Fruit fly (Drosophila melanogaster) whole organism, embryonic: Measurements from ENCODE around the gene alphaKap4.

Experiments used
- Abd-B ChIP-seq: fragments of 200-800 bp; sonication (Bioruptor generic); optimal IDR thresholded peaks from 2 replicates; lab custom pipeline; 2018; ENCODE audit warnings: missing biosample characterization, mild to moderate bottlenecking, missing genetic modification characterization, moderate library complexity
- Ada2b ChIP-seq: fragments of 200-800 bp; sonication (Bioruptor generic); IDR thresholded peaks from 2 replicates; pipeline ENCODE4 v1.3.6; 2022; ENCODE audit warnings: missing biosample characterization, missing genetic modification characterization
- Atf6 ChIP-seq: fragments of 200-800 bp; sonication (Bioruptor generic); IDR thresholded peaks from 2 replicates; pipeline ENCODE4 v1.3.6; 2022; ENCODE audit warnings: missing biosample characterization, missing genetic modification characterization
- CG10366 ChIP-seq: fragments of 200-800 bp; sonication (Bioruptor generic); IDR thresholded peaks from 2 replicates; pipeline ENCODE4 v1.3.6; 2022; ENCODE audit warnings: missing biosample characterization, missing genetic modification characterization
- CG12071 ChIP-seq: fragments of 200-800 bp; sonication (Bioruptor generic); optimal IDR thresholded peaks from 3 replicates; lab custom pipeline; 2018; ENCODE audit warnings: missing biosample characterization, mild to moderate bottlenecking, missing genetic modification characterization
- CG12219 ChIP-seq: fragments of 200-800 bp; sonication (Bioruptor generic); optimal IDR thresholded peaks from 3 replicates; lab custom pipeline; 2018; ENCODE audit warnings: missing biosample characterization, mild to moderate bottlenecking, missing genetic modification characterization
- CG1233 ChIP-seq: fragments of 200-800 bp; sonication (Bioruptor generic); optimal IDR thresholded peaks from 4 replicates; lab custom pipeline; 2018; ENCODE audit warnings: missing biosample characterization, mild to moderate bottlenecking, missing genetic modification characterization
- CG13775 ChIP-seq: fragments of 200-800 bp; sonication (Bioruptor generic); optimal IDR thresholded peaks from 3 replicates; lab custom pipeline; 2017; ENCODE audit warnings: missing biosample characterization, mild to moderate bottlenecking, missing genetic modification characterization
- CG15696 ChIP-seq: fragments of 200-800 bp; sonication (Bioruptor generic); optimal IDR thresholded peaks from 2 replicates; lab custom pipeline; 2019; ENCODE audit warnings: missing biosample characterization, mild to moderate bottlenecking, missing genetic modification characterization, moderate library complexity
- CG1647 ChIP-seq: fragments of 200-800 bp; sonication (Bioruptor generic); optimal IDR thresholded peaks from 3 replicates; lab custom pipeline; 2016; ENCODE audit warnings: missing biosample characterization, missing genetic modification characterization
- CG17359 ChIP-seq: fragments of 200-800 bp; sonication (Bioruptor generic); optimal IDR thresholded peaks from 3 replicates; lab custom pipeline; 2018; ENCODE audit warnings: missing biosample characterization, mild to moderate bottlenecking, missing genetic modification characterization, moderate library complexity
- CG17802 ChIP-seq: fragments of 200-800 bp; sonication (Bioruptor generic); optimal IDR thresholded peaks from 2 replicates; lab custom pipeline; 2018; ENCODE audit warnings: missing biosample characterization, mild to moderate bottlenecking, missing genetic modification characterization, moderate library complexity
- CG3407 ChIP-seq: fragments of 200-800 bp; sonication (Bioruptor generic); optimal IDR thresholded peaks from 2 replicates; lab custom pipeline; 2018; ENCODE audit warnings: missing biosample characterization, mild to moderate bottlenecking, missing genetic modification characterization
- CG43689 ChIP-seq: fragments of 200-800 bp; sonication (Bioruptor generic); IDR thresholded peaks from 2 replicates; pipeline ENCODE4 v1.3.6; 2022; ENCODE audit warnings: missing biosample characterization, missing genetic modification characterization
- CG4854 ChIP-seq: fragments of 200-800 bp; sonication (Bioruptor generic); optimal IDR thresholded peaks from 2 replicates; lab custom pipeline; 2016; ENCODE audit warnings: missing biosample characterization, missing genetic modification characterization, inconsistent platforms
- CG5245 ChIP-seq: fragments of 200-800 bp; sonication (Bioruptor generic); optimal IDR thresholded peaks from 3 replicates; lab custom pipeline; 2016; ENCODE audit warnings: missing biosample characterization, missing genetic modification characterization
- CG7357 ChIP-seq: fragments of 200-800 bp; sonication (Bioruptor generic); IDR thresholded peaks from 3 replicates; pipeline ENCODE4 v1.3.6; 2022; ENCODE audit warnings: missing biosample characterization, missing genetic modification characterization
- CG7928 ChIP-seq: fragments of 200-800 bp; sonication (Bioruptor generic); optimal IDR thresholded peaks from 2 replicates; lab custom pipeline; 2017; ENCODE audit warnings: missing biosample characterization, mild to moderate bottlenecking, missing genetic modification characterization
- CG8944 ChIP-seq: fragments of 200-800 bp; sonication (Bioruptor generic); optimal IDR thresholded peaks from 3 replicates; lab custom pipeline; 2016; ENCODE audit warnings: missing biosample characterization, missing genetic modification characterization
- CG9727 ChIP-seq: fragments of 200-800 bp; sonication (Bioruptor generic); optimal IDR thresholded peaks from 3 replicates; lab custom pipeline; 2017; ENCODE audit warnings: missing biosample characterization, mild to moderate bottlenecking, missing genetic modification characterization
- CkIIα-i1 ChIP-seq: fragments of 200-800 bp; sonication (Bioruptor generic); IDR thresholded peaks from 2 replicates; pipeline ENCODE4 v1.3.6; 2022; ENCODE audit warnings: missing biosample characterization, missing genetic modification characterization
- Dip3 ChIP-seq: fragments of 200-800 bp; sonication (Bioruptor generic); optimal IDR thresholded peaks from 3 replicates; lab custom pipeline; 2016; ENCODE audit warnings: missing biosample characterization, missing genetic modification characterization
- Doc2 ChIP-seq: fragments of 200-800 bp; sonication (Bioruptor generic); IDR thresholded peaks from 2 replicates; pipeline ENCODE4 v1.3.6; 2022; ENCODE audit warnings: missing biosample characterization, missing genetic modification characterization
- Fer1 ChIP-seq: fragments of 200-800 bp; sonication (Bioruptor generic); optimal IDR thresholded peaks from 2 replicates; lab custom pipeline; 2017; ENCODE audit warnings: missing biosample characterization, mild to moderate bottlenecking, missing genetic modification characterization
- HmgD ChIP-seq: fragments of 200-800 bp; sonication (Bioruptor generic); optimal IDR thresholded peaks from 3 replicates; lab custom pipeline; 2016; ENCODE audit warnings: missing biosample characterization, missing genetic modification characterization
- Hmx ChIP-seq: fragments of 200-800 bp; sonication (Bioruptor generic); optimal IDR thresholded peaks from 2 replicates; lab custom pipeline; 2016; ENCODE audit warnings: missing biosample characterization, missing genetic modification characterization
- Sin3A ChIP-seq: fragments of >200 bp; optimal IDR thresholded peaks from 2 replicates; lab custom pipeline; 2018
- Spps ChIP-seq: fragments of 200-800 bp; sonication (Bioruptor generic); optimal IDR thresholded peaks from 2 replicates; lab custom pipeline; 2018; ENCODE audit warnings: missing biosample characterization, mild to moderate bottlenecking, missing genetic modification characterization
- YL-1 ChIP-seq: fragments of 200-800 bp; sonication (Bioruptor generic); optimal IDR thresholded peaks from 3 replicates; lab custom pipeline; 2017; ENCODE audit warnings: missing biosample characterization, mild to moderate bottlenecking, missing genetic modification characterization
- amos ChIP-seq: fragments of 200-800 bp; sonication (Bioruptor generic); IDR thresholded peaks from 2 replicates; pipeline ENCODE4 v1.3.6; 2022; ENCODE audit warnings: missing biosample characterization, missing genetic modification characterization; ENCODE audit not compliant: partially characterized antibody
- btn ChIP-seq: fragments of 200-800 bp; sonication (Bioruptor generic); optimal IDR thresholded peaks from 2 replicates; lab custom pipeline; 2016; ENCODE audit warnings: missing biosample characterization, missing genetic modification characterization
- cg ChIP-seq: fragments of 200-800 bp; sonication (Bioruptor generic); optimal IDR thresholded peaks from 3 replicates; lab custom pipeline; 2019; ENCODE audit warnings: missing biosample characterization, mild to moderate bottlenecking, missing genetic modification characterization, moderate library complexity
- corto ChIP-seq: fragments of 200-800 bp; sonication (Bioruptor generic); optimal IDR thresholded peaks from 2 replicates; lab custom pipeline; 2016; ENCODE audit warnings: missing biosample characterization, mild to moderate bottlenecking, missing genetic modification characterization, moderate library complexity
- dan ChIP-seq: fragments of 200-800 bp; sonication (Bioruptor generic); IDR thresholded peaks from 2 replicates; pipeline ENCODE4 v1.3.6; 2022; ENCODE audit warnings: missing biosample characterization, missing genetic modification characterization
- dmrt11E ChIP-seq: fragments of 200-800 bp; sonication (Bioruptor generic); optimal IDR thresholded peaks from 3 replicates; lab custom pipeline; 2018; ENCODE audit warnings: missing biosample characterization, mild to moderate bottlenecking, missing genetic modification characterization, moderate library complexity
- fd102C ChIP-seq: fragments of 200-800 bp; sonication (Bioruptor generic); optimal IDR thresholded peaks from 2 replicates; lab custom pipeline; 2018; ENCODE audit warnings: missing biosample characterization, mild to moderate bottlenecking, missing genetic modification characterization, moderate library complexity
- gcm ChIP-seq: fragments of 200-800 bp; sonication (Bioruptor generic); optimal IDR thresholded peaks from 2 replicates; lab custom pipeline; 2019; ENCODE audit warnings: missing biosample characterization, mild to moderate bottlenecking, missing genetic modification characterization, moderate library complexity
- gsb ChIP-seq: fragments of 200-800 bp; sonication (Bioruptor generic); IDR thresholded peaks from 2 replicates; pipeline ENCODE4 v1.3.6; 2022; ENCODE audit warnings: missing biosample characterization, missing genetic modification characterization
- gsb-n ChIP-seq: fragments of 200-800 bp; sonication (Bioruptor generic); optimal IDR thresholded peaks from 3 replicates; lab custom pipeline; 2018; ENCODE audit warnings: missing biosample characterization, mild to moderate bottlenecking, missing genetic modification characterization
- knrl ChIP-seq: fragments of 200-800 bp; sonication (Bioruptor generic); IDR thresholded peaks from 3 replicates; pipeline ENCODE4 v1.3.6; 2022; ENCODE audit warnings: missing biosample characterization, missing genetic modification characterization; ENCODE audit not compliant: partially characterized antibody
- maf-S ChIP-seq: fragments of 200-800 bp; sonication (Bioruptor generic); optimal IDR thresholded peaks from 2 replicates; lab custom pipeline; 2016; ENCODE audit warnings: missing biosample characterization, missing genetic modification characterization
- salm ChIP-seq: fragments of 200-800 bp; sonication (Bioruptor generic); optimal IDR thresholded peaks from 2 replicates; lab custom pipeline; 2018; ENCODE audit warnings: missing biosample characterization, mild to moderate bottlenecking, missing genetic modification characterization
- sim ChIP-seq: fragments of 200-800 bp; sonication (Bioruptor generic); IDR thresholded peaks from 2 replicates; pipeline ENCODE4 v1.3.6; 2022; ENCODE audit warnings: missing biosample characterization, missing genetic modification characterization
- sisA ChIP-seq: fragments of 200-800 bp; sonication (Bioruptor generic); IDR thresholded peaks from 2 replicates; pipeline ENCODE4 v1.3.6; 2022; ENCODE audit warnings: missing biosample characterization, missing genetic modification characterization
- slbo ChIP-seq: fragments of 200-800 bp; sonication (Bioruptor generic); IDR thresholded peaks from 2 replicates; pipeline ENCODE4 v1.3.6; 2022; ENCODE audit warnings: missing biosample characterization, missing genetic modification characterization
- slou ChIP-seq: fragments of 200-800 bp; sonication (Bioruptor generic); optimal IDR thresholded peaks from 3 replicates; lab custom pipeline; 2016; ENCODE audit warnings: missing biosample characterization, missing genetic modification characterization
- sr ChIP-seq: fragments of 200-800 bp; sonication (Bioruptor generic); IDR thresholded peaks from 3 replicates; pipeline ENCODE4 v1.3.6; 2022; ENCODE audit warnings: missing biosample characterization, missing genetic modification characterization
- tin ChIP-seq: fragments of 200-800 bp; sonication (Bioruptor generic); optimal IDR thresholded peaks from 3 replicates; lab custom pipeline; 2016; ENCODE audit warnings: missing biosample characterization, missing genetic modification characterization
- twi ChIP-seq: fragments of 200-800 bp; optimal IDR thresholded peaks from 2 replicates; lab custom pipeline; 2019; ENCODE audit warnings: missing biosample characterization, mild to moderate bottlenecking, missing genetic modification characterization, moderate library complexity
- yki ChIP-seq: fragments of >200 bp; optimal IDR thresholded peaks from 3 replicates; lab custom pipeline; 2018

alphaKap4 gene

DNA sequence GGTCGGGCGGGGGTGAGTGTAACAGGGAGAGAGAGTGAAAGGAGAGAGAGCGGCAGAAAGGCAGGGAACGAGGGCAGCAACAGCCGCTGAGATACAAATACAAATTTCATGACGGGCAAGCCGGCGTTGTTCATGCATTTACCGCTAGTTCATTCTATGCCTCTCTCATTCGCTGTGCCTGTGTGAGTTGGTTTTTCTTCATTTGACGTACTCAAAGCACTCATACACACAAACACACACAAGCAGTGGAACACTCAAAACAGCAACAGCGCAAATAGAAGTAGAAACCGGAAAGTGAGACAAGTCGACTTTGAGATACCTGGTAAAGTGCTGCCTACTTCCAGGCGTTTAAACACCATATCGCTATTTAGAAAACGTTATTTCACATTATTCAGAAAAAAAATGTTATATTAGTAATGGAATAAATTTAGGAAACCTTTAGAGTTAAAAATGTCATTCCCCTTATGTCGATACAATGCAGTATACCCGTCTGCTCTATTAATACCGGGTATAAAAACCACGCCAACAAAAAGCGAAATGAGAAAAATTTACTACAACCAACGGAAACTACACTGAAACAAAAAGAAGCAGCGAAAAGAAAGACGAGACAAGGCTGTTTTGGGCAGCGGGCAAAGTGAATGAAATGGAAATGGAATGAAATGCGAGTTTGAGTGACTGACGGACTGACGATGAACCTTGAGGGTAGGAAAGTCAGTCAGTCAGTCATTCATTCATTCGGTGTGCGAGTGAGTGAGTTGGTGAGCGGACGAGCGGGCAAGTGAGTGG, 34.5 kb downstream of the alphaKap4 start (continued):
- TF ChIP-seq amos (GFP tag; lab: Robert Waterston, UW), result no peak; the same call in 1 of the 2 replicates
- TF ChIP-seq dmrt11E (tag; lab: Kevin White, UChicago), result peak; percentile 97
- peak; percentile 98 for TF ChIP-seq sisA (GFP tag; lab: Robert Waterston, UW)
- TF ChIP-seq CG15696 (tag; lab: Kevin White, UChicago), result peak; percentile 85
- peak; percentile 98 for TF ChIP-seq gsb-n (tag; lab: Kevin White, UChicago)
- TF ChIP-seq knrl (GFP tag; lab: Robert Waterston, UW), result peak; percentile 54; the same call in 1 of the 3 replicates
- peak; percentile 72 for TF ChIP-seq gsb (GFP tag; lab: Robert Waterston, UW)
- TF ChIP-seq CG8944 (GFP tag; lab: Kevin White, UChicago), result peak; percentile 90
- TF ChIP-seq CG12071 (GFP tag; lab: Kevin White, UChicago), result peak; percentile 84
- TF ChIP-seq CG9727 (GFP tag; lab: Kevin White, UChicago), result peak; percentile 94
- peak; percentile 96 for TF ChIP-seq dan
- peak; percentile 95 for TF ChIP-seq cg (GFP tag; lab: Kevin White, UChicago)
- peak; percentile 78 for TF ChIP-seq Fer1 (GFP tag; lab: Kevin White, UChicago)
- TF ChIP-seq CG5245 (GFP tag; lab: Kevin White, UChicago), result peak; percentile 96
- TF ChIP-seq maf-S (GFP tag; lab: Kevin White, UChicago), result peak; percentile 86
- peak; percentile 93 for TF ChIP-seq tin (GFP tag; lab: Kevin White, UChicago)
- TF ChIP-seq CG17359 (tag; lab: Kevin White, UChicago), result peak; percentile 97
- TF ChIP-seq HmgD (GFP tag; lab: Kevin White, UChicago), result peak; percentile 35
- TF ChIP-seq CkIIα-i1 (GFP tag; lab: Robert Waterston, UW), result peak; percentile 86; the same call in 1 of the 2 replicates
- TF ChIP-seq CG43689 (GFP tag; lab: Robert Waterston, UW), result peak; percentile 78
- TF ChIP-seq Abd-B (GFP tag; lab: Kevin White, UChicago), result peak; percentile 95
- peak; percentile 77 for TF ChIP-seq Doc2 (GFP tag; lab: Robert Waterston, UW)
- TF ChIP-seq Spps, result peak; percentile 97
- TF ChIP-seq CG10366 (GFP tag; lab: Robert Waterston, UW), result peak; percentile 96
- TF ChIP-seq Atf6 (GFP tag; lab: Robert Waterston, UW), result peak; percentile 90
- peak; percentile 96 for TF ChIP-seq Ada2b (GFP tag; lab: Robert Waterston, UW)
- peak; percentile 48 for TF ChIP-seq Hmx
- peak; percentile 47 for TF ChIP-seq CG7928
- TF ChIP-seq CG7357 (GFP tag; lab: Robert Waterston, UW), result peak; percentile 92
- TF ChIP-seq YL-1 (GFP tag; lab: Kevin White, UChicago), result peak; percentile 13
- peak; percentile 86 for TF ChIP-seq CG17802 (tag; lab: Kevin White, UChicago)
- peak; percentile 80 for TF ChIP-seq twi
- no peak for TF ChIP-seq corto (GFP tag; lab: Kevin White, UChicago)
- TF ChIP-seq sr, result peak; percentile 86
- peak; percentile 90 for TF ChIP-seq btn
- peak; percentile 87 for TF ChIP-seq CG1233
- TF ChIP-seq CG12219 (GFP tag; lab: Kevin White, UChicago), result peak; percentile 85
- peak; percentile 88 for TF ChIP-seq slbo (GFP tag; lab: Robert Waterston, UW)
- TF ChIP-seq CG3407, result peak; percentile 97
- peak; percentile 79 for TF ChIP-seq yki (lab: Kevin White, UChicago)
- TF ChIP-seq sim (GFP tag; lab: Robert Waterston, UW), result peak; percentile 95
- TF ChIP-seq Dip3 (GFP tag; lab: Kevin White, UChicago), result peak; percentile 53
- TF ChIP-seq salm, result peak; percentile 94
- peak; percentile 95 for TF ChIP-seq gcm
- no peak for TF ChIP-seq Sin3A (lab: Kevin White, UChicago)
- TF ChIP-seq CG1647 (GFP tag; lab: Kevin White, UChicago), result peak; percentile 93
- peak; percentile 87 for TF ChIP-seq CG13775 (GFP tag; lab: Kevin White, UChicago)
- TF ChIP-seq fd102C, result peak; percentile 86
- peak; percentile 83 for TF ChIP-seq slou (GFP tag; lab: Kevin White, UChicago)
- peak; percentile 91 for TF ChIP-seq CG4854
